Fruit fly (Drosophila melanogaster) whole organism, embryonic: ENCODE measurements around the gene CG10348.

Source experiments
- Ada2b ChIP-seq: fragments of 200-800 bp; sonication (Bioruptor generic); IDR thresholded peaks from 2 replicates; pipeline ENCODE4 v1.3.6; 2022; ENCODE audit warnings: missing biosample characterization, missing genetic modification characterization
- Bgb ChIP-seq: fragments of 200-800 bp; sonication (Bioruptor generic); IDR thresholded peaks from 2 replicates; pipeline ENCODE4 v1.3.6; 2022; ENCODE audit warnings: missing biosample characterization, missing genetic modification characterization; ENCODE audit not compliant: partially characterized antibody
- Blimp-1 ChIP-seq: fragments of 200-800 bp; sonication (Bioruptor generic); optimal IDR thresholded peaks from 3 replicates; lab custom pipeline; 2018; ENCODE audit warnings: missing biosample characterization, missing genetic modification characterization, mild to moderate bottlenecking, moderate library complexity, missing genetic modification reagents
- CG10267 ChIP-seq: fragments of 200-800 bp; sonication (Bioruptor generic); optimal IDR thresholded peaks from 2 replicates; lab custom pipeline; 2018; ENCODE audit warnings: missing biosample characterization, mild to moderate bottlenecking, missing genetic modification characterization, moderate library complexity
- CG11398 ChIP-seq: fragments of 200-800 bp; sonication (Bioruptor generic); optimal IDR thresholded peaks from 2 replicates; lab custom pipeline; 2016; ENCODE audit warnings: missing biosample characterization, missing genetic modification characterization
- CG12219 ChIP-seq: fragments of 200-800 bp; sonication (Bioruptor generic); optimal IDR thresholded peaks from 3 replicates; lab custom pipeline; 2018; ENCODE audit warnings: missing biosample characterization, mild to moderate bottlenecking, missing genetic modification characterization
- CG1233 ChIP-seq: fragments of 200-800 bp; sonication (Bioruptor generic); optimal IDR thresholded peaks from 4 replicates; lab custom pipeline; 2018; ENCODE audit warnings: missing biosample characterization, mild to moderate bottlenecking, missing genetic modification characterization
- CG15011 ChIP-seq: fragments of 200-800 bp; sonication (Bioruptor generic); optimal IDR thresholded peaks from 3 replicates; lab custom pipeline; 2018; ENCODE audit warnings: missing biosample characterization, mild to moderate bottlenecking, missing genetic modification characterization
- CG1529 ChIP-seq: fragments of 200-800 bp; sonication (Bioruptor generic); optimal IDR thresholded peaks from 3 replicates; lab custom pipeline; 2018; ENCODE audit warnings: missing biosample characterization, missing genetic modification characterization
- CG15479 ChIP-seq: fragments of 200-800 bp; sonication (Bioruptor generic); optimal IDR thresholded peaks from 3 replicates; lab custom pipeline; 2019; ENCODE audit warnings: missing biosample characterization, mild to moderate bottlenecking, missing genetic modification characterization, moderate library complexity
- CG17186 ChIP-seq: fragments of 200-800 bp; sonication (Bioruptor generic); optimal IDR thresholded peaks from 3 replicates; lab custom pipeline; 2017; ENCODE audit warnings: missing biosample characterization, missing genetic modification reagents, missing genetic modification characterization
- CG30020 ChIP-seq: fragments of 200-800 bp; optimal IDR thresholded peaks from 2 replicates; lab custom pipeline; 2019; ENCODE audit warnings: missing biosample characterization, mild to moderate bottlenecking, missing genetic modification characterization, moderate library complexity
- CG31441 ChIP-seq: fragments of 200-800 bp; sonication (Bioruptor generic); IDR thresholded peaks from 2 replicates; pipeline ENCODE4 v1.3.6; 2022; ENCODE audit warnings: missing biosample characterization, missing genetic modification characterization
- CG5953 ChIP-seq: fragments of 200-800 bp; sonication (Bioruptor generic); IDR thresholded peaks from 2 replicates; pipeline ENCODE4 v1.3.6; 2022; ENCODE audit warnings: missing biosample characterization, missing genetic modification characterization
- CG7786 ChIP-seq: fragments of 200-800 bp; sonication (Bioruptor generic); optimal IDR thresholded peaks from 2 replicates; lab custom pipeline; 2016; ENCODE audit warnings: missing biosample characterization, missing genetic modification characterization
- CG7839 ChIP-seq: fragments of 200-800 bp; sonication (Bioruptor generic); optimal IDR thresholded peaks from 3 replicates; lab custom pipeline; 2018; ENCODE audit warnings: missing biosample characterization, mild to moderate bottlenecking, missing genetic modification characterization, moderate library complexity
- CHES-1-like ChIP-seq: fragments of 200-800 bp; sonication (Bioruptor generic); optimal IDR thresholded peaks from 2 replicates; lab custom pipeline; 2016; ENCODE audit warnings: missing biosample characterization, missing genetic modification characterization
- CkIIα-i1 ChIP-seq: fragments of 200-800 bp; sonication (Bioruptor generic); IDR thresholded peaks from 2 replicates; pipeline ENCODE4 v1.3.6; 2022; ENCODE audit warnings: missing biosample characterization, missing genetic modification characterization
- Dad ChIP-seq: fragments of 200-800 bp; sonication (Bioruptor generic); optimal IDR thresholded peaks from 3 replicates; lab custom pipeline; 2016; ENCODE audit warnings: missing biosample characterization, missing genetic modification characterization
- Doc3 ChIP-seq: fragments of 200-800 bp; sonication (Bioruptor generic); IDR thresholded peaks from 3 replicates; pipeline ENCODE4 v1.3.6; 2022; ENCODE audit warnings: missing biosample characterization, missing genetic modification characterization; ENCODE audit not compliant: partially characterized antibody
- Dref ChIP-seq: fragments of 200-800 bp; sonication (Bioruptor generic); IDR thresholded peaks from 2 replicates; pipeline ENCODE4 v1.3.6; 2022; ENCODE audit warnings: missing biosample characterization, missing genetic modification characterization
- Gsc ChIP-seq: fragments of 200-800 bp; sonication (Bioruptor generic); IDR thresholded peaks from 2 replicates; pipeline ENCODE4 v1.3.6; 2022; ENCODE audit warnings: missing biosample characterization, missing genetic modification characterization
- Gug ChIP-seq: fragments of 200-800 bp; sonication (Bioruptor generic); IDR thresholded peaks from 4 replicates; pipeline ENCODE4 v1.3.6; 2022; ENCODE audit warnings: missing biosample characterization, missing genetic modification characterization
- Jarid2 ChIP-seq: fragments of 200-800 bp; sonication (Bioruptor generic); optimal IDR thresholded peaks from 3 replicates; lab custom pipeline; 2017; ENCODE audit warnings: mild to moderate bottlenecking, missing biosample characterization, missing genetic modification reagents, missing genetic modification characterization
- Kr ChIP-seq: fragments of 200-800 bp; sonication (Bioruptor generic); optimal IDR thresholded peaks from 2 replicates; lab custom pipeline; 2017; ENCODE audit warnings: missing biosample characterization, mild to moderate bottlenecking, missing genetic modification characterization
- Sox102F ChIP-seq: fragments of 200-800 bp; sonication (Bioruptor generic); optimal IDR thresholded peaks from 2 replicates; lab custom pipeline; 2018; ENCODE audit warnings: missing biosample characterization, mild to moderate bottlenecking, missing genetic modification characterization, moderate library complexity
- Trl ChIP-seq, 3 experiments: fragments of >200 bp in 2 of 3; fragments of 200-800 bp in 1 of 3; sonication (Bioruptor generic) in 1 of 3; optimal IDR thresholded peaks; 2 replicates in 1 of 3; 3 replicates in 2 of 3; lab custom pipeline; 2016 to 2017; ENCODE audit warnings: missing biosample characterization in 1 of 3, missing genetic modification characterization in 1 of 3
- ash1 ChIP-seq: fragments of 200-800 bp; sonication (Bioruptor generic); optimal IDR thresholded peaks from 2 replicates; lab custom pipeline; 2018; ENCODE audit warnings: missing biosample characterization, mild to moderate bottlenecking, missing genetic modification characterization
- bsh ChIP-seq, 2 experiments: fragments of 200-800 bp; sonication (Bioruptor generic); optimal IDR thresholded peaks; 2 replicates each; lab custom pipeline; 2017 to 2018; ENCODE audit warnings: mild to moderate bottlenecking in 2 of 2, missing biosample characterization in 2 of 2, missing genetic modification characterization in 2 of 2, moderate library complexity in 1 of 2
- crc ChIP-seq: fragments of 200-800 bp; sonication (Bioruptor generic); optimal IDR thresholded peaks from 2 replicates; lab custom pipeline; 2016; ENCODE audit warnings: missing biosample characterization, missing genetic modification characterization
- crol ChIP-seq: fragments of 200-800 bp; sonication (Bioruptor generic); IDR thresholded peaks from 2 replicates; pipeline ENCODE4 v1.3.6; 2022; ENCODE audit warnings: missing biosample characterization, missing genetic modification characterization
- emc ChIP-seq: fragments of 200-800 bp; sonication (Bioruptor generic); optimal IDR thresholded peaks from 2 replicates; lab custom pipeline; 2016; ENCODE audit warnings: missing biosample characterization, missing genetic modification characterization
- en ChIP-seq: fragments of 200-800 bp; sonication (Bioruptor generic); optimal IDR thresholded peaks from 2 replicates; lab custom pipeline; 2016; ENCODE audit warnings: missing biosample characterization, missing genetic modification characterization
- gcm ChIP-seq: fragments of 200-800 bp; sonication (Bioruptor generic); optimal IDR thresholded peaks from 2 replicates; lab custom pipeline; 2019; ENCODE audit warnings: missing biosample characterization, mild to moderate bottlenecking, missing genetic modification characterization, moderate library complexity
- gem ChIP-seq: fragments of 200-800 bp; sonication (Bioruptor generic); optimal IDR thresholded peaks from 2 replicates; lab custom pipeline; 2019; ENCODE audit warnings: missing biosample characterization, mild to moderate bottlenecking, missing genetic modification characterization, moderate library complexity
- grn ChIP-seq: fragments of 200-800 bp; sonication (Bioruptor generic); optimal IDR thresholded peaks from 3 replicates; lab custom pipeline; 2017; ENCODE audit warnings: missing biosample characterization, missing genetic modification characterization
- gsb-n ChIP-seq: fragments of 200-800 bp; sonication (Bioruptor generic); optimal IDR thresholded peaks from 3 replicates; lab custom pipeline; 2018; ENCODE audit warnings: missing biosample characterization, mild to moderate bottlenecking, missing genetic modification characterization
- gt ChIP-seq: fragments of 200-800 bp; sonication (Bioruptor generic); IDR thresholded peaks from 2 replicates; pipeline ENCODE4 v1.3.6; 2022; ENCODE audit warnings: missing biosample characterization, missing genetic modification characterization
- ind ChIP-seq: fragments of 200-800 bp; sonication (Bioruptor generic); optimal IDR thresholded peaks from 3 replicates; lab custom pipeline; 2016; ENCODE audit warnings: missing biosample characterization, missing genetic modification characterization
- lab ChIP-seq: fragments of 200-800 bp; sonication (Bioruptor generic); optimal IDR thresholded peaks from 3 replicates; lab custom pipeline; 2017; ENCODE audit warnings: missing biosample characterization, missing genetic modification characterization, mild to moderate bottlenecking, moderate library complexity, missing genetic modification reagents
- nerfin-1 ChIP-seq: fragments of 200-800 bp; sonication (Bioruptor generic); optimal IDR thresholded peaks from 3 replicates; lab custom pipeline; 2019; ENCODE audit warnings: missing biosample characterization, mild to moderate bottlenecking, missing genetic modification characterization, moderate library complexity
- oc ChIP-seq: fragments of 200-800 bp; sonication (Bioruptor generic); optimal IDR thresholded peaks from 2 replicates; lab custom pipeline; 2018; ENCODE audit warnings: missing biosample characterization, mild to moderate bottlenecking, missing genetic modification characterization, moderate library complexity
- odd ChIP-seq: fragments of 200-800 bp; sonication (Bioruptor generic); optimal IDR thresholded peaks from 2 replicates; lab custom pipeline; 2017; ENCODE audit warnings: missing biosample characterization, mild to moderate bottlenecking, missing genetic modification characterization
- phol ChIP-seq: fragments of 200-800 bp; sonication (Bioruptor generic); optimal IDR thresholded peaks from 3 replicates; lab custom pipeline; 2018; ENCODE audit warnings: missing biosample characterization, mild to moderate bottlenecking, missing genetic modification characterization, moderate library complexity
- row ChIP-seq: fragments of 200-800 bp; sonication (Bioruptor generic); IDR thresholded peaks from 3 replicates; pipeline ENCODE4 v1.3.6; 2022; ENCODE audit warnings: missing biosample characterization, missing genetic modification characterization
- sens ChIP-seq: fragments of 200-800 bp; sonication (Bioruptor generic); peaks from one replicate; lab custom pipeline; 2016; ENCODE audit warnings: missing biosample characterization, missing genetic modification characterization
- slou ChIP-seq: fragments of 200-800 bp; sonication (Bioruptor generic); optimal IDR thresholded peaks from 3 replicates; lab custom pipeline; 2016; ENCODE audit warnings: missing biosample characterization, missing genetic modification characterization
- tin ChIP-seq: fragments of 200-800 bp; sonication (Bioruptor generic); optimal IDR thresholded peaks from 3 replicates; lab custom pipeline; 2016; ENCODE audit warnings: missing biosample characterization, missing genetic modification characterization
- unpg ChIP-seq: fragments of 200-800 bp; sonication (Bioruptor generic); optimal IDR thresholded peaks from 3 replicates; lab custom pipeline; 2018; ENCODE audit warnings: missing biosample characterization, mild to moderate bottlenecking, missing genetic modification characterization, moderate library complexity

The CG10348 gene

dm6 chr2L:18775274-18775673 lies 43.0 kb upstream of the CG10348 start (continued):
- TF ChIP-seq CG15479: peak; percentile 60
- no peak for TF ChIP-seq Gug
- TF ChIP-seq gcm (GFP tag; lab: Kevin White, UChicago): peak; percentile 15
- no peak for TF ChIP-seq CHES-1-like
- TF ChIP-seq gsb-n (tag; lab: Kevin White, UChicago): peak; percentile 50
- no peak for TF ChIP-seq crc (GFP tag; lab: Kevin White, UChicago)
- no peak for TF ChIP-seq phol (tag; lab: Kevin White, UChicago)
- no peak for TF ChIP-seq emc (GFP tag; lab: Kevin White, UChicago)
- no peak for TF ChIP-seq CG30020
- peak; percentile 23 for TF ChIP-seq grn
- no peak for TF ChIP-seq CG11398
- no peak for TF ChIP-seq CG7786 (GFP tag; lab: Kevin White, UChicago)
- no peak for TF ChIP-seq CG15011
- TF ChIP-seq CG17186 (GFP tag; lab: Kevin White, UChicago): no peak
- TF ChIP-seq CG5953 (GFP tag; lab: Robert Waterston, UW): no peak
- TF ChIP-seq Kr (GFP tag; lab: Kevin White, UChicago): peak; percentile 64

- TF ChIP-seq lab (GFP tag; lab: Kevin White, UChicago) (no peak), CG10267 (tag; lab: Kevin White, UChicago) (no peak), ind (GFP tag; lab: Kevin White, UChicago) (no peak), oc (tag; lab: Kevin White, UChicago) (peak; percentile 90)
These were observed 35.5 kb upstream of the CG10348 start for dm6 chr2L:18767815-18768214.

- TF ChIP-seq Trl (optimal IDR thresholded peaks at IDR 0.05; lab: Kevin White, UChicago): no peak
- no peak for TF ChIP-seq Trl (GFP tag; optimal IDR thresholded peaks at IDR 0.05; lab: Kevin White, UChicago)
- no peak for TF ChIP-seq en (GFP tag; lab: Kevin White, UChicago)
- peak; percentile 13; the same call in 1 of the 2 replicates for TF ChIP-seq CG31441 (GFP tag; lab: Robert Waterston, UW)
- no peak for TF ChIP-seq Jarid2 (GFP tag; lab: Kevin White, UChicago)
- TF ChIP-seq gem (tag; lab: Kevin White, UChicago): peak; percentile 42
- TF ChIP-seq ash1 (GFP tag; lab: Kevin White, UChicago): no peak
- TF ChIP-seq CG7839 (tag; lab: Kevin White, UChicago): peak; percentile 12
- no peak for TF ChIP-seq nerfin-1 (tag; lab: Kevin White, UChicago)
- no peak for TF ChIP-seq crol
- TF ChIP-seq row (GFP tag; lab: Robert Waterston, UW): 0 out of 3 replicates have a peak, but pooled peaks have one; percentile 30
- no peak for TF ChIP-seq Doc3 (GFP tag; lab: Robert Waterston, UW)
- no peak for TF ChIP-seq Bgb (GFP tag; lab: Robert Waterston, UW)
- no peak for TF ChIP-seq Dad
- TF ChIP-seq CG1233 (GFP tag; lab: Kevin White, UChicago): no peak
- TF ChIP-seq CG1529: no peak
- TF ChIP-seq Ada2b (GFP tag; lab: Robert Waterston, UW): no peak
- no peak for TF ChIP-seq CkIIα-i1 (GFP tag; lab: Robert Waterston, UW)
- peak; percentile 17 for TF ChIP-seq sens (GFP tag; lab: Kevin White, UChicago)
- TF ChIP-seq slou: no peak
- peak in 1 of 2 experiments; percentile 31 for TF ChIP-seq bsh (GFP tag; optimal IDR thresholded peaks at IDR 0.05; lab: Kevin White, UChicago)
- peak; percentile 9 for TF ChIP-seq unpg
- no peak for TF ChIP-seq odd (GFP tag; lab: Kevin White, UChicago)
- TF ChIP-seq Gsc: no peak
- peak; percentile 0 for TF ChIP-seq Sox102F (GFP tag; lab: Kevin White, UChicago)
- TF ChIP-seq gt: no peak
- no peak for TF ChIP-seq Dref (GFP tag; lab: Robert Waterston, UW)
- TF ChIP-seq Blimp-1 (GFP tag; lab: Kevin White, UChicago): peak; percentile 4
- TF ChIP-seq CG12219 (GFP tag; lab: Kevin White, UChicago): no peak
- no peak for TF ChIP-seq tin (GFP tag; lab: Kevin White, UChicago)
These were observed 34.8 kb upstream of the CG10348 start for dm6 chr2L:18767137-18767536.
